Worm (Caenorhabditis elegans) whole organism, early embryonic: Measurements from ENCODE around the gene CD4.1.
A peak's percentile ranks its signal among the peaks of the same experiment; 100 is the strongest.
"Not testable (repeated sequence)": the region's sequence is repeated elsewhere in the genome, so short reads cannot be mapped to it uniquely, and the experiment has no call there.

Experiments used
- B0310.2 ChIP-seq: sonication (generic microtip); optimal IDR thresholded peaks from 2 replicates; lab custom pipeline; 2016; ENCODE audit warnings: mild to moderate bottlenecking, missing genetic modification characterization, missing compliant biosample characterization
- ama-1 ChIP-seq: fragments of 150-350 bp; optimal IDR thresholded peaks from 2 replicates; lab custom pipeline; 2014
- ceh-13 ChIP-seq: fragments of 200-800 bp; sonication (Bioruptor generic); optimal IDR thresholded peaks from 2 replicates; lab custom pipeline; 2018; ENCODE audit warnings: mild to moderate bottlenecking, missing genetic modification characterization, missing compliant biosample characterization
- flt-1 ChIP-seq: fragments of 200-800 bp; sonication (Bioruptor generic); IDR thresholded peaks from 2 replicates; pipeline ENCODE4 v1.3.6; 2022; ENCODE audit warnings: missing genetic modification characterization, missing compliant biosample characterization
- hmbx-1 ChIP-seq: sonication (generic microtip); optimal IDR thresholded peaks from 2 replicates; lab custom pipeline; 2016; ENCODE audit warnings: mild to moderate bottlenecking, missing genetic modification characterization, missing compliant biosample characterization
- hmg-4 ChIP-seq: fragments of 200-800 bp; sonication (Bioruptor generic); optimal IDR thresholded peaks from 2 replicates; lab custom pipeline; 2018; ENCODE audit warnings: mild to moderate bottlenecking, missing genetic modification characterization, missing compliant biosample characterization
- hnd-1 ChIP-seq: sonication (generic microtip); optimal IDR thresholded peaks from 2 replicates; lab custom pipeline; 2016; ENCODE audit warnings: missing genetic modification characterization, missing compliant biosample characterization
- pes-1 ChIP-seq: fragments of 200-800 bp; sonication (Bioruptor generic); IDR thresholded peaks from 2 replicates; pipeline ENCODE4 v1.3.6; 2022; ENCODE audit warnings: missing genetic modification reagents, missing genetic modification characterization, missing compliant biosample characterization
- scrt-1 ChIP-seq: fragments of 200-800 bp; sonication (Bioruptor generic); IDR thresholded peaks from 2 replicates; pipeline ENCODE4 v1.3.6; 2022; ENCODE audit warnings: missing genetic modification characterization, missing compliant biosample characterization
- sea-1 ChIP-seq: fragments of 200-800 bp; sonication (Bioruptor generic); conservative IDR thresholded peaks from 2 replicates; pipeline ENCODE4 v1.3.6; 2022; ENCODE audit warnings: missing genetic modification characterization, missing compliant biosample characterization
- tbx-11 ChIP-seq: fragments of 200-800 bp; sonication (Bioruptor generic); IDR thresholded peaks from 2 replicates; pipeline ENCODE4 v1.3.6; 2022; ENCODE audit warnings: missing genetic modification characterization, missing compliant biosample characterization
- tbx-37 ChIP-seq: fragments of 200-800 bp; sonication (Bioruptor generic); conservative IDR thresholded peaks from 2 replicates; pipeline ENCODE4 v1.3.6; 2022; ENCODE audit warnings: missing genetic modification reagents, missing genetic modification characterization, missing compliant biosample characterization

ce11 chrV:5640072-5640471 is 33.7 kb downstream of the CD4.1 start:
- not testable (repeated sequence) for TF ChIP-seq tbx-11; ama-1 (lab: Kevin White, UChicago); tbx-37 (GFP tag; lab: Robert Waterston, UW); hnd-1 (tag; lab: Kevin White, UChicago); B0310.2 (tag; lab: Kevin White, UChicago); sea-1 (GFP tag; lab: Robert Waterston, UW); flt-1 (GFP tag; lab: Robert Waterston, UW); hmbx-1; scrt-1 (GFP tag; lab: Robert Waterston, UW); hmg-4 (GFP tag; lab: Kevin White, UChicago); ceh-13
- peak; percentile 64 for TF ChIP-seq pes-1
